Fruit fly (Drosophila melanogaster): ENCODE data around the gene Gr61a.
"Not testable (repeated sequence)": the region's sequence is repeated elsewhere in the genome, so short reads cannot be mapped to it uniquely, and the experiment has no call there.

Gene Gr61a

dm6 chr3L:832897-833857 lies 8.1 kb upstream of the Gr61a start, which contains the start of gene Sf3b3:
Sf3b3 (minus strand) TSS chr3L:833385.
- TF ChIP-seq CG8478 (optimal IDR thresholded peaks at IDR 0.05) (no peak), CTCF (optimal IDR thresholded peaks at IDR 0.05) (no peak)

dm6 chr3L:833878-834277 lies 7.4 kb upstream of the Gr61a start, which contains the start of gene CG42553:
CG42553 (plus strand) TSS chr3L:834093.
- TF ChIP-seq CG8478 (optimal IDR thresholded peaks at IDR 0.05) = no peak
- no peak for TF ChIP-seq CTCF (optimal IDR thresholded peaks at IDR 0.05)

dm6 chr3L:835455-836034 lies 5.7 kb upstream of the Gr61a start, which contains the start of gene CG42554:
CG42554 (plus strand) TSS chr3L:835683.
- TF ChIP-seq CTCF (optimal IDR thresholded peaks at IDR 0.05) = no peak
- no peak for TF ChIP-seq CG8478 (optimal IDR thresholded peaks at IDR 0.05)

dm6 chr3L:837552-838187 lies 3.6 kb upstream of the Gr61a start, which contains the start of the genes CG13901 and CG13887:
CG13901 (minus strand) TSS chr3L:837821.
CG13887 (plus strand) TSS chr3L:837861.
- TF ChIP-seq CTCF (optimal IDR thresholded peaks at IDR 0.05) (peak in 1 of 2 experiments; percentile 2), CG8478 (optimal IDR thresholded peaks at IDR 0.05) (no peak)

dm6 chr3L:843626-844025 lies 2.4 kb downstream of the Gr61a start, which contains the start of gene Cep290:
Cep290 (plus strand) TSS chr3L:843926.
- TF ChIP-seq CG8478 (optimal IDR thresholded peaks at IDR 0.05) (no peak), CTCF (optimal IDR thresholded peaks at IDR 0.05) (no peak)

- TF ChIP-seq CG8478 (optimal IDR thresholded peaks at IDR 0.05) (no peak), CTCF (optimal IDR thresholded peaks at IDR 0.05) (no peak)
Measured at dm6 chr3L:851061-851460, 9.8 kb downstream of the Gr61a start, which contains the start of gene Dci. Dci (plus strand) TSS chr3L:851346.

- TF ChIP-seq CTCF (optimal IDR thresholded peaks at IDR 0.05) (no peak), CG8478 (optimal IDR thresholded peaks at IDR 0.05) (no peak)
Measured at dm6 chr3L:852267-852666, 11.0 kb downstream of the Gr61a start.

dm6 chr3L:857063-858015 lies 16.1 kb downstream of the Gr61a start, which contains the start of gene dpr20:
dpr20 (minus strand) TSS chr3L:857248.
- TF ChIP-seq CTCF (optimal IDR thresholded peaks at IDR 0.05) (peak; percentile 85 to 87), CG8478 (optimal IDR thresholded peaks at IDR 0.05) (no peak)

dm6 chr3L:865096-865495 lies 23.8 kb downstream of the Gr61a start, which contains the start of gene CG12502:
CG12502 (plus strand) TSS chr3L:865396.
- TF ChIP-seq CTCF, CG8478 (optimal IDR thresholded peaks at IDR 0.05): not testable (repeated sequence)

- peak in 1 of 2 experiments; percentile 25 for TF ChIP-seq CTCF (optimal IDR thresholded peaks at IDR 0.05)
- no peak for TF ChIP-seq CG8478 (optimal IDR thresholded peaks at IDR 0.05)
Measured at dm6 chr3L:868800-869199, 27.5 kb downstream of the Gr61a start.

- TF ChIP-seq CG8478 (optimal IDR thresholded peaks at IDR 0.05) (no peak), CTCF (optimal IDR thresholded peaks at IDR 0.05) (peak in 1 of 2 experiments; percentile 38)
Measured at dm6 chr3L:871713-872112, 30.5 kb downstream of the Gr61a start, which contains the start of gene Usp10. Usp10 (plus strand) TSS chr3L:871899.

- no peak for TF ChIP-seq CTCF (optimal IDR thresholded peaks at IDR 0.05)
- no peak for TF ChIP-seq CG8478 (optimal IDR thresholded peaks at IDR 0.05)
Measured at dm6 chr3L:872389-872972, 31.2 kb downstream of the Gr61a start.

- TF ChIP-seq CTCF (optimal IDR thresholded peaks at IDR 0.05) = no peak
- no peak for TF ChIP-seq CG8478 (optimal IDR thresholded peaks at IDR 0.05)
Measured at dm6 chr3L:875416-876011, 34.3 kb downstream of the Gr61a start.

Measured in S2 (cell line).